Fruit fly (Drosophila melanogaster) whole organism, wandering third instar larva: ENCODE data around the gene CG8349.
A peak's percentile ranks its signal among the peaks of the same experiment; 100 is the strongest.

Experiments
- Abd-B ChIP-seq: fragments of >200 bp; optimal IDR thresholded peaks from 2 replicates; lab custom pipeline; 2017; ENCODE audit warnings: missing biosample characterization, missing genetic modification characterization
- CG32264 ChIP-seq: fragments of 200-800 bp; sonication (Bioruptor generic); optimal IDR thresholded peaks from 2 replicates; lab custom pipeline; 2016; ENCODE audit warnings: missing biosample characterization, missing genetic modification characterization
- CrebA ChIP-seq: fragments of 200-800 bp; sonication (Bioruptor generic); optimal IDR thresholded peaks from 2 replicates; lab custom pipeline; 2016; ENCODE audit warnings: missing biosample characterization, mild to moderate bottlenecking, missing genetic modification characterization, borderline replicate concordance
- Dfd ChIP-seq: fragments of >200 bp; optimal IDR thresholded peaks from 2 replicates; lab custom pipeline; 2017; ENCODE audit warnings: missing biosample characterization, missing genetic modification characterization
- GATAd ChIP-seq: sonication (Bioruptor generic); optimal IDR thresholded peaks from 2 replicates; lab custom pipeline; 2016; ENCODE audit warnings: missing biosample characterization, missing genetic modification characterization
- HLH106 ChIP-seq: fragments of 200-800 bp; optimal IDR thresholded peaks from 3 replicates; lab custom pipeline; 2019; ENCODE audit warnings: missing biosample characterization, mild to moderate bottlenecking, missing genetic modification characterization, moderate library complexity
- Hnf4 ChIP-seq: fragments of 200-800 bp; sonication (Bioruptor generic); optimal IDR thresholded peaks from 2 replicates; lab custom pipeline; 2016; ENCODE audit warnings: missing biosample characterization, mild to moderate bottlenecking, missing genetic modification characterization
- Hr78 ChIP-seq: fragments of >200 bp; optimal IDR thresholded peaks from 2 replicates; lab custom pipeline; 2017; ENCODE audit warnings: missing biosample characterization, missing genetic modification characterization
- Hr83 ChIP-seq: fragments of 200-300 bp; sonication (Bioruptor generic); optimal IDR thresholded peaks from 2 replicates; lab custom pipeline; 2016; ENCODE audit warnings: missing biosample characterization, mild to moderate bottlenecking, missing genetic modification characterization, moderate library complexity; ENCODE audit not compliant: poor library complexity, severe bottlenecking
- Mio ChIP-seq: sonication (Bioruptor generic); optimal IDR thresholded peaks from 2 replicates; lab custom pipeline; 2016; ENCODE audit warnings: missing biosample characterization, missing genetic modification characterization
- Myc ChIP-seq: fragments of >200 bp; optimal IDR thresholded peaks from 2 replicates; lab custom pipeline; 2017
- N ChIP-seq: fragments of >200 bp; optimal IDR thresholded peaks from 2 replicates; lab custom pipeline; 2018; ENCODE audit warnings: missing biosample characterization, missing external identifiers, missing genetic modification characterization
- OdsH ChIP-seq: fragments of 200-800 bp; sonication (Bioruptor generic); optimal IDR thresholded peaks from 2 replicates; lab custom pipeline; 2016; ENCODE audit warnings: missing biosample characterization, mild to moderate bottlenecking, missing genetic modification characterization
- Rel ChIP-seq, 2 experiments: fragments of 200-800 bp; sonication (Bioruptor generic) in 1 of 2; optimal IDR thresholded peaks; 2 replicates in 1 of 2; 3 replicates in 1 of 2; lab custom pipeline; 2016 to 2019; ENCODE audit warnings: mild to moderate bottlenecking in 2 of 2, missing biosample characterization in 2 of 2, missing genetic modification characterization in 2 of 2, moderate library complexity in 1 of 2
- Sp1 ChIP-seq: fragments of 200-800 bp; sonication (Bioruptor generic); optimal IDR thresholded peaks from 3 replicates; lab custom pipeline; 2019; ENCODE audit warnings: missing biosample characterization, mild to moderate bottlenecking, missing genetic modification characterization, moderate library complexity
- Vsx2 ChIP-seq: fragments of 200-300, 225-300 bp; sonication (Bioruptor generic); optimal IDR thresholded peaks from 2 replicates; lab custom pipeline; 2018; ENCODE audit warnings: missing biosample characterization, missing genetic modification characterization; ENCODE audit not compliant: partially characterized antibody
- br ChIP-seq: fragments of 200-800 bp; sonication (Bioruptor generic); optimal IDR thresholded peaks from 2 replicates; lab custom pipeline; 2016; ENCODE audit warnings: missing biosample characterization, missing genetic modification characterization
- brk ChIP-seq: fragments of 200-800 bp; sonication (Bioruptor generic); optimal IDR thresholded peaks from 2 replicates; lab custom pipeline; 2016; ENCODE audit warnings: missing biosample characterization, mild to moderate bottlenecking, missing genetic modification characterization
- dmrt93B ChIP-seq: fragments of 200-800 bp; sonication (Bioruptor generic); optimal IDR thresholded peaks from 2 replicates; lab custom pipeline; 2018; ENCODE audit warnings: missing biosample characterization, mild to moderate bottlenecking, missing genetic modification characterization
- dsf ChIP-seq: sonication (Bioruptor generic); optimal IDR thresholded peaks from 2 replicates; lab custom pipeline; 2016; ENCODE audit warnings: missing biosample characterization, missing genetic modification characterization, borderline replicate concordance
- ey ChIP-seq: fragments of 200-800 bp; sonication (Bioruptor generic); optimal IDR thresholded peaks from 2 replicates; lab custom pipeline; 2016; ENCODE audit warnings: missing biosample characterization, missing genetic modification characterization
- foxo ChIP-seq, 2 experiments: fragments of 200-800 bp; sonication (Bioruptor generic); optimal IDR thresholded peaks; 2 replicates in 1 of 2; 3 replicates in 1 of 2; lab custom pipeline; 2016 to 2017; ENCODE audit warnings: missing biosample characterization in 2 of 2, missing genetic modification characterization in 2 of 2
- fru ChIP-seq: fragments of 200-800 bp; sonication (Bioruptor generic); optimal IDR thresholded peaks from 3 replicates; lab custom pipeline; 2016; ENCODE audit warnings: missing biosample characterization, mild to moderate bottlenecking, missing genetic modification characterization
- h ChIP-seq: fragments of 200-800 bp; sonication (Bioruptor generic); optimal IDR thresholded peaks from 3 replicates; lab custom pipeline; 2016; ENCODE audit warnings: missing biosample characterization, mild to moderate bottlenecking, missing genetic modification characterization
- jim ChIP-seq: fragments of 175-275, 200-325 bp; sonication (Bioruptor generic); optimal IDR thresholded peaks from 2 replicates; lab custom pipeline; 2016; ENCODE audit warnings: missing biosample characterization, mild to moderate bottlenecking, missing genetic modification characterization
- lola ChIP-seq: fragments of >200 bp; optimal IDR thresholded peaks from 2 replicates; lab custom pipeline; 2017; ENCODE audit warnings: missing biosample characterization, missing genetic modification characterization
- pan ChIP-seq: fragments of >200 bp; optimal IDR thresholded peaks from 2 replicates; lab custom pipeline; 2017
- psq ChIP-seq: fragments of 200-800 bp; sonication (Bioruptor generic); optimal IDR thresholded peaks from 3 replicates; lab custom pipeline; 2017; ENCODE audit warnings: missing biosample characterization, mild to moderate bottlenecking, missing genetic modification characterization, moderate library complexity
- rgr ChIP-seq: fragments of 200-800 bp; sonication (Bioruptor generic); optimal IDR thresholded peaks from 3 replicates; lab custom pipeline; 2016; ENCODE audit warnings: missing biosample characterization, mild to moderate bottlenecking, missing genetic modification characterization
- sage ChIP-seq: fragments of 200-800 bp; sonication (Bioruptor generic); optimal IDR thresholded peaks from 2 replicates; lab custom pipeline; 2016; ENCODE audit warnings: missing biosample characterization, mild to moderate bottlenecking, missing genetic modification characterization
- sv ChIP-seq: fragments of 200-800 bp; sonication (Bioruptor generic); optimal IDR thresholded peaks from 3 replicates; lab custom pipeline; 2016; ENCODE audit warnings: missing biosample characterization, missing genetic modification characterization
- tai ChIP-seq: sonication (Bioruptor generic); optimal IDR thresholded peaks from 2 replicates; lab custom pipeline; 2016; ENCODE audit warnings: missing biosample characterization, missing genetic modification characterization
- usp ChIP-seq: fragments of >200 bp; optimal IDR thresholded peaks from 2 replicates; lab custom pipeline; 2017; ENCODE audit warnings: missing biosample characterization, missing genetic modification characterization

CG8349 gene

dm6 chr2L:8233571-8233970 lies 17.9 kb downstream of the CG8349 start (continued):
- TF ChIP-seq Dfd = no peak

- no peak for TF ChIP-seq usp
- TF ChIP-seq ey = no peak
- TF ChIP-seq OdsH (GFP tag; lab: Kevin White, UChicago) = peak; percentile 27
- no peak for TF ChIP-seq pan
- TF ChIP-seq br (GFP tag; lab: Kevin White, UChicago) = no peak
- peak; percentile 24 for TF ChIP-seq h (GFP tag; lab: Kevin White, UChicago)
- TF ChIP-seq Rel (GFP tag; optimal IDR thresholded peaks at IDR 0.05; lab: Kevin White, UChicago) = no peak
- no peak for TF ChIP-seq Rel (tag; optimal IDR thresholded peaks at IDR 0.05; lab: Kevin White, UChicago)
- TF ChIP-seq Dfd = no peak
- TF ChIP-seq fru (GFP tag; lab: Kevin White, UChicago) = no peak
- TF ChIP-seq CG32264 (GFP tag; lab: Kevin White, UChicago) = no peak
- no peak for TF ChIP-seq psq (GFP tag; lab: Kevin White, UChicago)
- TF ChIP-seq tai (GFP tag; lab: Kevin White, UChicago) = no peak
- TF ChIP-seq Sp1 (GFP tag; lab: Kevin White, UChicago) = no peak
- no peak for TF ChIP-seq Hnf4
- TF ChIP-seq sage (GFP tag; lab: Kevin White, UChicago) = no peak
Observed at dm6 chr2L:8239032-8239650, 23.4 kb downstream of the CG8349 start.

dm6 chr2L:8239712-8240245 lies 24.1 kb downstream of the CG8349 start, which contains the start of gene Pvr:
Gene Pvr (minus strand): TSS chr2L:8239878.
- no peak for TF ChIP-seq foxo (GFP tag; optimal IDR thresholded peaks at IDR 0.05; lab: Kevin White, UChicago)
- TF ChIP-seq CrebA (GFP tag; lab: Kevin White, UChicago) = peak; percentile 15
- TF ChIP-seq Sp1 (GFP tag; lab: Kevin White, UChicago) = no peak
- TF ChIP-seq rgr (GFP tag; lab: Kevin White, UChicago) = no peak
- TF ChIP-seq dmrt93B (GFP tag; lab: Kevin White, UChicago) = no peak
- TF ChIP-seq brk (GFP tag; lab: Kevin White, UChicago) = peak; percentile 68
- TF ChIP-seq Rel (GFP tag; optimal IDR thresholded peaks at IDR 0.05; lab: Kevin White, UChicago) = no peak
- no peak for TF ChIP-seq Rel (tag; optimal IDR thresholded peaks at IDR 0.05; lab: Kevin White, UChicago)
- TF ChIP-seq dsf (GFP tag; lab: Kevin White, UChicago) = no peak
- no peak for TF ChIP-seq N (GFP tag; lab: Kevin White, UChicago)
- no peak for TF ChIP-seq ey
- TF ChIP-seq h (GFP tag; lab: Kevin White, UChicago) = peak; percentile 18
- no peak for TF ChIP-seq usp
- TF ChIP-seq jim = peak; percentile 30
- TF ChIP-seq sage (GFP tag; lab: Kevin White, UChicago) = peak; percentile 42
- TF ChIP-seq tai (GFP tag; lab: Kevin White, UChicago) = peak; percentile 19
- no peak for TF ChIP-seq Vsx2 (GFP tag; lab: Kevin White, UChicago)
- TF ChIP-seq lola = no peak
- TF ChIP-seq Hnf4 = no peak
- no peak for TF ChIP-seq fru (GFP tag; lab: Kevin White, UChicago)
- no peak for TF ChIP-seq Hr78 (GFP tag; lab: Kevin White, UChicago)
- TF ChIP-seq OdsH (GFP tag; lab: Kevin White, UChicago) = no peak
- no peak for TF ChIP-seq GATAd
- peak; percentile 88 for TF ChIP-seq Myc
- peak; percentile 46 for TF ChIP-seq Hr83 (GFP tag; lab: Kevin White, UChicago)
- no peak for TF ChIP-seq br (GFP tag; lab: Kevin White, UChicago)
- no peak for TF ChIP-seq sv

dm6 chr2L:8241700-8242099 lies 26.0 kb downstream of the CG8349 start, which contains the start of gene Spn28F:
Gene Spn28F (minus strand): TSS chr2L:8241800.
- TF ChIP-seq h (GFP tag; lab: Kevin White, UChicago) (no peak), lola (no peak), dsf (GFP tag; lab: Kevin White, UChicago) (no peak), Hr78 (GFP tag; lab: Kevin White, UChicago) (no peak)

dm6 chr2L:8242186-8242585 lies 26.5 kb downstream of the CG8349 start, which contains the start of gene CG14277:
Gene CG14277 (plus strand): TSS chr2L:8242486.
- TF ChIP-seq N (GFP tag; lab: Kevin White, UChicago) = no peak
- no peak for TF ChIP-seq sv
- no peak for TF ChIP-seq HLH106 (tag; lab: Kevin White, UChicago)
- no peak for TF ChIP-seq Hr83 (GFP tag; lab: Kevin White, UChicago)
- TF ChIP-seq CrebA (GFP tag; lab: Kevin White, UChicago) = no peak
- no peak for TF ChIP-seq Mio
- no peak for TF ChIP-seq Hr78 (GFP tag; lab: Kevin White, UChicago)
- no peak for TF ChIP-seq ey
- no peak for TF ChIP-seq fru (GFP tag; lab: Kevin White, UChicago)
- TF ChIP-seq br (GFP tag; lab: Kevin White, UChicago) = no peak
- TF ChIP-seq Abd-B (GFP tag; lab: Kevin White, UChicago) = no peak
- no peak for TF ChIP-seq dmrt93B (GFP tag; lab: Kevin White, UChicago)
- no peak for TF ChIP-seq Sp1 (GFP tag; lab: Kevin White, UChicago)
- no peak for TF ChIP-seq rgr (GFP tag; lab: Kevin White, UChicago)
- no peak for TF ChIP-seq jim
- TF ChIP-seq pan = no peak
- TF ChIP-seq Dfd = no peak
- TF ChIP-seq Vsx2 (GFP tag; lab: Kevin White, UChicago) = no peak
- TF ChIP-seq, all 38 proteins: peak for 0
